Worm (Caenorhabditis elegans): ENCODE data around the gene rpn-13.

The rpn-13 gene

DNA sequence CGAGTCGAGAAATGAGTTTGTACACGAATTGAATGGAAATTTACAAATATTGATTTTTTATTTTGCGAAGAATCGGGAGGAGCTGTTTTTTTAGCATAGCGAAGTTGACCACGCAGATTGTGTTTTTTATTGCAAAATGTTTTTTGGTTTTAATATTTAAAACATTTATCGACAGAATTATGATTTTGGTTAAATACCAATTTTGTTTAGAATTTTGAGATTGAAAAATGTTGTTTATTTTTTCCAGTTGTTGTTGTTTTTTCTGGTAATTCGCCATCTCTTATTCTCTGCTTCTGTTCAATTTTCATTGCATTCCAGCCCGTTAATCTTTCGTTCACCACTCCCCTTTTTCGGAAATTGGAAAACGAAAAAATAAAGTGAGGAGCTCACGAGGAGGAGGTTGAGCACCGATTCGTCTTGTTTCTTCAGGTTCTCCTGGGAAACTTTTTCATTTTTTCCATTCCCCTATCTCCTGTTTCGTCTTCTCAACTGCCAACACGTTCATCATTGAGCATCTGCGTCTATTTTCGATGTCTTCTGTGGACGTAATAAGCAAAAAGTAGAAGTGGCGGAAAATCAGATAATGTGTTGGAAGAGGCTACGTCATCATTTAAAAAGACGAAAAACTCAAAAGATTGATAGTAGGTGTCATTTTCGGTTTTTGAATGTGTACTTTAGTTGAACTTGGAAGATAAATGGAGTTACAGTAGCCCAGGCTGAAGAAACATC, 45.6 kb downstream of the rpn-13 start, which contains the start of gene F47D12.7:
F47D12.7 (minus strand) TSS at position 51 of the 729 bp plus-strand sequence.
- no peak for TF ChIP-seq F13C5.2 (tag; optimal IDR thresholded peaks at IDR 0.05)

DNA sequence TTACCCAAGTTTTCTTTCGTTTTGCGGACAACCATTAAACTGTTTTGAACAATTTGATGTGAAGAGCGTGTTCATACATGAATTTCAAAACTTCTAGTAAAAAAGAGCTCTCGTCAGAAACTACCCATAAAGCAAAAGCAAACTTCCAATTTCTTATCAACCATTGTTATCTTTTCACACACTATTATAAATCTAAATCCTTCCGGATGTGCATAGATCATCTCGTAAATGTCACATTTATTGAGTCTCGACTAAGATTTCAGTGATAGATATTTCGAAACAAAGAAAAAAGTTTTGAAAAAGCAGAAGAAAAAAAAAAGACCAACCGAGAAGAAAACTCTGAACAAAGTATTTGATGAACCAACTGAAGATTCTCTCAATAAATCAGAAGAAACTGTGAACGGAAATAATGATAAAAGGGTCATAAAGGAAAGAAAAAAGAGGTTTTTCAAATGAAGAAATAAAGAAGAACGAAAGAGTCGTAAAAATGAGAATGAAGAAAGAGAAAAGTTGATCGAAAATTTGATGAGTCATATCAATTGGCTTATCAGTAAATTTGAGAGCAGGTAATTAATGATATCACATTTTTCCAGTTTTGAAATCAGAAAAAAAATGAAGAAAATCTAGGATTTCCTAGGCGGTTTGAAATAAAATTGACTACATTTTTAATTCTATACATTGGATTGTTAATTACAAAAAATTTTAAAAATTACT, 51.1 kb downstream of the rpn-13 start:
- TF ChIP-seq hmg-4 (GFP tag; optimal IDR thresholded peaks at IDR 0.05) (no peak), pes-1 (GFP tag; IDR thresholded peaks at IDR 0.05) (no peak), ama-1 (optimal IDR thresholded peaks at IDR 0.05) (no peak), hnd-1 (tag; optimal IDR thresholded peaks at IDR 0.05) (no peak), ets-7 (tag; optimal IDR thresholded peaks at IDR 0.05) (no peak), ceh-13 (GFP tag; optimal IDR thresholded peaks at IDR 0.05) (no peak), scrt-1 (GFP tag; IDR thresholded peaks at IDR 0.05) (no peak), tbx-37 (GFP tag; conservative IDR thresholded peaks at IDR 0.05) (no peak), hmbx-1 (tag; optimal IDR thresholded peaks at IDR 0.05) (no peak), flt-1 (GFP tag; IDR thresholded peaks at IDR 0.05) (no peak), B0310.2 (tag; optimal IDR thresholded peaks at IDR 0.05) (no peak), aly-1 (tag; optimal IDR thresholded peaks at IDR 0.05) (no peak), tra-4 (tag; optimal IDR thresholded peaks at IDR 0.05) (no peak), F13C5.2 (tag; optimal IDR thresholded peaks at IDR 0.05) (no peak), tbx-11 (GFP tag; IDR thresholded peaks at IDR 0.05) (no peak), sea-1 (GFP tag; conservative IDR thresholded peaks at IDR 0.05) (no peak), ceh-36 (tag; optimal IDR thresholded peaks at IDR 0.05) (no peak)

Measured in whole organism, early embryonic.